Worm (Caenorhabditis elegans) whole organism, midembryonic: ENCODE measurements around the gene metl-9.

Source experiments
- cog-1 ChIP-seq: sonication (generic microtip); optimal IDR thresholded peaks from 2 replicates; lab custom pipeline; 2016; ENCODE audit warnings: missing genetic modification characterization, missing compliant biosample characterization
- flt-1 ChIP-seq: fragments of 200-800 bp; sonication (Bioruptor generic); IDR thresholded peaks from 2 replicates; pipeline ENCODE4 v1.3.6; 2022; ENCODE audit warnings: missing genetic modification characterization, missing compliant biosample characterization
- klf-2 ChIP-seq: fragments of 200-800 bp; sonication (Bioruptor generic); conservative IDR thresholded peaks from 2 replicates; pipeline ENCODE4 v1.3.6; 2022; ENCODE audit warnings: missing genetic modification reagents, missing genetic modification characterization, missing compliant biosample characterization
- med-1 ChIP-seq: sonication (generic microtip); optimal IDR thresholded peaks from 2 replicates; lab custom pipeline; 2017; ENCODE audit warnings: missing genetic modification characterization, mild to moderate bottlenecking, missing compliant biosample characterization, antibody characterized with exemption, missing genetic modification reagents; ENCODE audit not compliant: insufficient read depth
- ref-1 ChIP-seq: fragments of 200-800 bp; sonication (Bioruptor generic); conservative IDR thresholded peaks from 2 replicates; pipeline ENCODE4 v1.3.6; 2022; ENCODE audit warnings: missing genetic modification reagents, missing genetic modification characterization, missing compliant biosample characterization
- tab-1 ChIP-seq: fragments of 200-800 bp; sonication (Bioruptor generic); IDR thresholded peaks from 2 replicates; pipeline ENCODE4 v1.3.6; 2022; ENCODE audit warnings: missing genetic modification characterization, missing compliant biosample characterization
- ztf-23 ChIP-seq: fragments of 200-800 bp; sonication (Bioruptor generic); IDR thresholded peaks from 2 replicates; pipeline ENCODE4 v1.3.6; 2022; ENCODE audit warnings: missing genetic modification reagents, missing genetic modification characterization, missing compliant biosample characterization

DNA sequence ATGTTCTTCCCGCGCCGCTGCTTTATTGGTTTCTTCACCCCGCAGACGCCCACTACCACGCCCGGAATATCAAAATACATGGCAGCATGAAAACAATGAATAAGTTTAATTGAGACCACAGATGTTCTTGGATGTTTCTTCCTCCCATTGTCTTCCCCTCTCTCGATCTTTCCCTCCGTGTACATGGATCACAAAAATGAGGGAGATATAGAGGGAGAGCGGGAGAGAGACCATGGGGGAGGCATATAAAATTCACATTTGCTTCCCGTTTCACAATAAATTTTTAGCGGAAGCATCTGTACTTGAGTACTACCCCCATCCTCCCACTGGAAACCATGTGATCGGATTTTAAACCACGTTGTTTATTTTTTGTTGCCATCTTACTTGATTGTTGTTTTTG, 14.5 kb upstream of the metl-9 start:
- TF ChIP-seq ref-1 (GFP tag; lab: Robert Waterston, UW) (no peak), cog-1 (tag; lab: Kevin White, UChicago) (no peak), ztf-23 (GFP tag; lab: Robert Waterston, UW) (0 out of 2 replicates have a peak, but pooled peaks have one; percentile 9), flt-1 (GFP tag; lab: Robert Waterston, UW) (no peak), tab-1 (GFP tag; lab: Robert Waterston, UW) (no peak), klf-2 (GFP tag; lab: Robert Waterston, UW) (no peak), med-1 (GFP tag; lab: Kevin White, UChicago) (no peak)
